Worm (Caenorhabditis elegans) whole organism, mixed stage, embryonic: ENCODE measurements around the gene T20D4.12.
"Not testable (repeated sequence)": the region's sequence is repeated elsewhere in the genome, so short reads cannot be mapped to it uniquely, and the experiment has no call there.

ENCODE experiments used
- M03D4.4 ChIP-seq: sonication (generic microtip); optimal IDR thresholded peaks from 2 replicates; lab custom pipeline; 2017; ENCODE audit warnings: mild to moderate bottlenecking, missing genetic modification characterization, missing compliant biosample characterization
- bed-3 ChIP-seq: fragments of 200-800 bp; sonication (Bioruptor generic); optimal IDR thresholded peaks from 3 replicates; lab custom pipeline; 2018; ENCODE audit warnings: mild to moderate bottlenecking, missing genetic modification characterization, moderate library complexity, missing compliant biosample characterization
- blmp-1 ChIP-seq: fragments of 150-350 bp; optimal IDR thresholded peaks from 2 replicates; lab custom pipeline; 2014; ENCODE audit warnings: missing biosample characterization, missing genetic modification characterization
- ceh-39 ChIP-seq: fragments of 150-350 bp; optimal IDR thresholded peaks from 2 replicates; lab custom pipeline; 2014; ENCODE audit warnings: missing biosample characterization, missing genetic modification characterization
- ceh-43 ChIP-seq: fragments of 200-800 bp; sonication (Bioruptor generic); optimal IDR thresholded peaks from 2 replicates; lab custom pipeline; 2018; ENCODE audit warnings: mild to moderate bottlenecking, missing genetic modification characterization, moderate library complexity, missing compliant biosample characterization
- ceh-83 ChIP-seq: fragments of 200-800 bp; sonication (Bioruptor generic); optimal IDR thresholded peaks from 2 replicates; lab custom pipeline; 2018; ENCODE audit warnings: mild to moderate bottlenecking, missing genetic modification characterization, missing compliant biosample characterization
- ces-1 ChIP-seq: fragments of 150-350 bp; optimal IDR thresholded peaks from 2 replicates; lab custom pipeline; 2014; ENCODE audit warnings: missing biosample characterization, missing genetic modification reagents, missing genetic modification characterization
- cnd-1 ChIP-seq: fragments of 200-800 bp; sonication (Bioruptor generic); optimal IDR thresholded peaks from 2 replicates; lab custom pipeline; 2018; ENCODE audit warnings: mild to moderate bottlenecking, missing genetic modification characterization, missing compliant biosample characterization
- drap-1 ChIP-seq: fragments of 200-800 bp; sonication (Bioruptor generic); optimal IDR thresholded peaks from 3 replicates; lab custom pipeline; 2018; ENCODE audit warnings: mild to moderate bottlenecking, missing genetic modification characterization, missing compliant biosample characterization
- elt-1 ChIP-seq: sonication (generic microtip); optimal IDR thresholded peaks from 2 replicates; lab custom pipeline; 2017; ENCODE audit warnings: missing genetic modification characterization, mild to moderate bottlenecking, missing compliant biosample characterization, antibody characterized with exemption, moderate library complexity, borderline replicate concordance; ENCODE audit not compliant: insufficient read depth
- elt-3 ChIP-seq: fragments of 150-350 bp; optimal IDR thresholded peaks from 2 replicates; lab custom pipeline; 2014; ENCODE audit warnings: missing biosample characterization, missing genetic modification characterization
- ham-2 ChIP-seq: fragments of 200-800 bp; sonication (Bioruptor generic); optimal IDR thresholded peaks from 2 replicates; lab custom pipeline; 2018; ENCODE audit warnings: mild to moderate bottlenecking, missing genetic modification characterization, missing compliant biosample characterization
- lin-13 ChIP-seq: fragments of 150-350 bp; optimal IDR thresholded peaks from 2 replicates; lab custom pipeline; 2014; ENCODE audit warnings: missing biosample characterization, missing genetic modification characterization
- lin-32 ChIP-seq: fragments of 200-800 bp; sonication (Bioruptor generic); optimal IDR thresholded peaks from 2 replicates; lab custom pipeline; 2018; ENCODE audit warnings: mild to moderate bottlenecking, missing genetic modification characterization, missing compliant biosample characterization
- mab-5 ChIP-seq: fragments of 150-350 bp; optimal IDR thresholded peaks from 2 replicates; lab custom pipeline; 2014; ENCODE audit warnings: missing biosample characterization, missing genetic modification characterization
- mep-1 ChIP-seq: fragments of 150-350 bp; optimal IDR thresholded peaks from 2 replicates; lab custom pipeline; 2017; ENCODE audit warnings: missing biosample characterization, missing genetic modification reagents, missing genetic modification characterization, inconsistent platforms
- mls-2 ChIP-seq: sonication (generic microtip); optimal IDR thresholded peaks from 2 replicates; lab custom pipeline; 2016; ENCODE audit warnings: mild to moderate bottlenecking, missing genetic modification characterization, moderate library complexity, missing compliant biosample characterization
- nhr-12 ChIP-seq: fragments of 150-350 bp; optimal IDR thresholded peaks from 2 replicates; lab custom pipeline; 2014; ENCODE audit warnings: missing biosample characterization, missing genetic modification characterization
- nhr-2 ChIP-seq: fragments of 150-350 bp; optimal IDR thresholded peaks from 2 replicates; lab custom pipeline; 2014; ENCODE audit warnings: missing biosample characterization, missing genetic modification characterization
- nhr-237 ChIP-seq: fragments of 150-350 bp; optimal IDR thresholded peaks from 2 replicates; lab custom pipeline; 2014; ENCODE audit warnings: missing biosample characterization, missing genetic modification characterization
- nhr-76 ChIP-seq: sonication (generic microtip); optimal IDR thresholded peaks from 2 replicates; lab custom pipeline; 2017; ENCODE audit warnings: missing biosample characterization, missing genetic modification characterization
- pha-4 ChIP-seq: fragments of 150-350 bp; optimal IDR thresholded peaks from 2 replicates; lab custom pipeline; 2018; ENCODE audit warnings: missing biosample characterization, missing genetic modification reagents, missing genetic modification characterization
- sem-2 ChIP-seq: fragments of 200-800 bp; sonication (Bioruptor generic); optimal IDR thresholded peaks from 2 replicates; lab custom pipeline; 2018; ENCODE audit warnings: mild to moderate bottlenecking, missing genetic modification characterization, missing compliant biosample characterization
- snpc-4 ChIP-seq: fragments of 150-350 bp; optimal IDR thresholded peaks from 2 replicates; lab custom pipeline; 2014; ENCODE audit warnings: missing biosample characterization, missing genetic modification characterization
- tbx-8 ChIP-seq: fragments of 200-800 bp; sonication (Bioruptor generic); optimal IDR thresholded peaks from 2 replicates; lab custom pipeline; 2018; ENCODE audit warnings: mild to moderate bottlenecking, missing genetic modification characterization, moderate library complexity, missing compliant biosample characterization
- unc-120 ChIP-seq: sonication (generic microtip); optimal IDR thresholded peaks from 2 replicates; lab custom pipeline; 2017; ENCODE audit warnings: missing genetic modification characterization, missing compliant biosample characterization; ENCODE audit not compliant: poor library complexity, severe bottlenecking
- unc-39 ChIP-seq: fragments of 150-350 bp; optimal IDR thresholded peaks from 2 replicates; lab custom pipeline; 2014; ENCODE audit warnings: missing biosample characterization, missing genetic modification characterization
- unc-62 ChIP-seq: fragments of 150-350 bp; optimal IDR thresholded peaks from 2 replicates; lab custom pipeline; 2014; ENCODE audit warnings: missing biosample characterization, missing genetic modification reagents, missing genetic modification characterization
- zip-8 ChIP-seq: fragments of 150-350 bp; optimal IDR thresholded peaks from 2 replicates; lab custom pipeline; 2014; ENCODE audit warnings: missing biosample characterization, missing genetic modification characterization
- ztf-11 ChIP-seq: fragments of 150-350 bp; optimal IDR thresholded peaks from 2 replicates; lab custom pipeline; 2014; ENCODE audit warnings: missing biosample characterization, missing genetic modification characterization

The T20D4.12 gene

ce11 chrV:3394694-3395240, 2.1 kb upstream of the T20D4.12 start, which contains the start of gene T20D4.15:
TSS of gene T20D4.15 (minus strand) at chrV:3394744.
- TF ChIP-seq ztf-11 (tag; lab: Kevin White, UChicago) (no peak), mls-2 (tag; lab: Kevin White, UChicago) (no peak), unc-120 (tag; lab: Kevin White, UChicago) (no peak), lin-32 (GFP tag; lab: Kevin White, UChicago) (no peak), nhr-76 (tag; lab: Kevin White, UChicago) (no peak), sem-2 (GFP tag; lab: Kevin White, UChicago) (no peak), tbx-8 (GFP tag; lab: Kevin White, UChicago) (no peak), zip-8 (tag; lab: Kevin White, UChicago) (no peak), pha-4 (no peak), lin-13 (tag; lab: Kevin White, UChicago) (no peak), M03D4.4 (no peak), elt-3 (tag; lab: Kevin White, UChicago) (no peak), nhr-12 (tag; lab: Kevin White, UChicago) (no peak), nhr-2 (no peak), unc-39 (tag; lab: Kevin White, UChicago) (no peak), mep-1 (tag; lab: Kevin White, UChicago) (no peak), ceh-83 (GFP tag; lab: Kevin White, UChicago) (no peak), nhr-237 (no peak), blmp-1 (tag; lab: Kevin White, UChicago) (no peak)

DNA sequence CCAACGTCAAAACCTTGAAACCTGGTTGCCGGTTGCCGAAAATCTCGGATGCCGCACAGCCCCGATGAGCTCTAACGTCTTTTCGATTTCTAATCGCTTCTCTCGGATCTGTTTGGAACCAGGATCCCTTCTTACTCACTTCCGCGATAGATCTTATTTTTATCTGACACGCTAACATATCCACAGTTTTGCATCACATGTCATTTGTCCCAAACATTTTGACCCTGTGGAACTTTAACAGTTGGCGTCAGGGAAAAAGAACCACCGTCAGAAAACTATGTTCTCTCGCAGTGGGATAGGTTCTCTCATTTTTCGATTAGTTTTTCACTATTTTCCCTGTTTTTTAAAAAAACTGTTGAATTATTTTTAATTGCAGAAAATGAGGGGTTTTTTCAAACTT, 1.4 kb downstream of the T20D4.12 start, which contains the start of gene T20D4.11:
Gene T20D4.11, plus strand, starts transcription at position 377 of the 400 bp plus-strand sequence.
- TF ChIP-seq pha-4 = no peak
- TF ChIP-seq cnd-1 (tag; lab: Kevin White, UChicago) = no peak
- TF ChIP-seq M03D4.4 = no peak
- TF ChIP-seq unc-120 (tag; lab: Kevin White, UChicago) = no peak
- no peak for TF ChIP-seq ceh-39 (tag; lab: Kevin White, UChicago)
- no peak for TF ChIP-seq ceh-83 (GFP tag; lab: Kevin White, UChicago)
- no peak for TF ChIP-seq ham-2 (GFP tag; lab: Kevin White, UChicago)
- no peak for TF ChIP-seq bed-3
- TF ChIP-seq blmp-1 (tag; lab: Kevin White, UChicago) = no peak

DNA sequence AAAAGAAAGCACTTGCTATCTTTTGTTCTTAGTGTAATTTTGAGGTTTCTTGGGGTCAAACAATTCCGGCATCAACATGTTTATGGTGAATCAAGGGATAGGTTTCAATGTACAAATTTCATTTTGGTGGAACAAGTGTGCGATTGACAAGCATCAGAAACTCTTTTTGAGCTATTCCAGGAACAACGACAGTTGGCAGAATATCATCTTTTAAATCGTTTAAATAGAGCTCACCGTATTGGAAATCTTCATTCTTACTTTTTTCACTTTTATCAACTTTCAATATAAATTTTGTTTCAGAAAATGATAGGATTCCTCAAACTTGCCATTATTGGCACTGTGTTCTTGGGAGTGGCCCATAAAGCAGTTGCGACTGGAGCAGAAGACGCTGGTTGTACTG, 3.1 kb downstream of the T20D4.12 start, which contains the start of gene T20D4.10:
Gene T20D4.10, plus strand, starts transcription at position 301 of the 400 bp plus-strand sequence.
- not testable (repeated sequence) for TF ChIP-seq ces-1 (GFP tag; lab: Kevin White, UChicago); elt-3 (tag; lab: Kevin White, UChicago); pha-4

- TF ChIP-seq lin-13 (tag; lab: Kevin White, UChicago) (no peak), elt-1 (tag; lab: Kevin White, UChicago) (no peak), drap-1 (GFP tag; lab: Kevin White, UChicago) (no peak), mep-1 (tag; lab: Kevin White, UChicago) (no peak), ceh-83 (GFP tag; lab: Kevin White, UChicago) (no peak), nhr-237 (no peak), ceh-43 (no peak), pha-4 (no peak), mab-5 (tag; lab: Kevin White, UChicago) (no peak), cnd-1 (tag; lab: Kevin White, UChicago) (no peak), unc-120 (tag; lab: Kevin White, UChicago) (no peak), snpc-4 (tag; lab: Kevin White, UChicago) (no peak), unc-62 (GFP tag; lab: Kevin White, UChicago) (no peak)
These were observed 11.7 kb downstream of the T20D4.12 start, which contains the start of gene T20D4.7 for ce11 chrV:3408602-3409001. TSS of gene T20D4.7 (plus strand) at chrV:3408902.

- no peak for TF ChIP-seq ceh-83 (GFP tag; lab: Kevin White, UChicago)
- no peak for TF ChIP-seq lin-13 (tag; lab: Kevin White, UChicago)
- no peak for TF ChIP-seq ham-2 (GFP tag; lab: Kevin White, UChicago)
- TF ChIP-seq tbx-8 (GFP tag; lab: Kevin White, UChicago) = no peak
- TF ChIP-seq ztf-11 (tag; lab: Kevin White, UChicago) = no peak
- TF ChIP-seq blmp-1 (tag; lab: Kevin White, UChicago) = no peak
These were observed 12.6 kb downstream of the T20D4.12 start for ce11 chrV:3409498-3409897.
